Worm (Caenorhabditis elegans) whole organism, early embryonic: ENCODE measurements around the gene srlf-24.

Source experiments
- ets-7 ChIP-seq: sonication (generic microtip); optimal IDR thresholded peaks from 2 replicates; lab custom pipeline; 2016; ENCODE audit warnings: missing genotype, missing genetic modification characterization, missing compliant biosample characterization
- hmg-4 ChIP-seq: fragments of 200-800 bp; sonication (Bioruptor generic); optimal IDR thresholded peaks from 2 replicates; lab custom pipeline; 2018; ENCODE audit warnings: mild to moderate bottlenecking, missing genetic modification characterization, missing compliant biosample characterization

DNA sequence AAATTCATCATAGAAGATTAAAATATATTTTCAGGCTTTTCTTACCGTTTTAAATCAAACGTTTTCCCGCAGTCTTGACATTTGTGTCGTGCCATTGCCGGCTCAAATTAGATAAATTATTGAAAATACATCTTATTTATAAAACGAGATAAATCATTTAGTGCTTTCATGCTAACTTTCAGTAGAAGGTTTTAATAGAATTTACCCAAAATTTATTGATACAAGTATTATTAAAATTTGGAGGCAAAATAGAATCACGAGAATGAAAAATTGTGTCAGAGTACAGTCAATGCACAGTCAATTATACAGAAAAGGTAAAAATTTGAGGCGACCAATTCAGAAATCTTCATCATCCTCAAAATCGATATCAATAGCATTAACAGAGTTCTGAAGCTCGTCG lies 27.1 kb downstream of the srlf-24 start, which contains the start of gene Y5F2A.4:
- TF ChIP-seq hmg-4 (no peak), ets-7 (tag; lab: Kevin White, UChicago) (no peak)
